Worm (Caenorhabditis elegans): ENCODE data around the gene K01A11.1.

Gene K01A11.1

DNA sequence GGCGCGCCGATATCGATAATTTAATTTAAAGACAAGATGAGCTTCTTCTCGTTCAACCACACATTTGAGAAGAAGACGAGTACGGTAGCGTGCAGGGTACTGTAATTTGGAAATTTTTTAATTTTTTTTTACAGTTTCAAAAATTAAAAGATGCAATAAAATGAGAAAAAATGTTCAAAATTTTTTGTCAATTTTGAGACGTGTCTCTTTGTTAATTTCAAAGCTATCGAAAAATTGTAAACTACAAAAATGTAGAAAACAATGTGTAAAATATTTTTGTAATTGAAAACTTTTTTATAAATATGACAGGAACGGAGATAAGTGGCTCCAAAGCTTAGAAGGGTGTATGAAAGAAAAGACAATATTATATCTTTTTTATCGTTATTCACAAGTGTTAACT lies at the start of gene K01A11.1:
Gene K01A11.1, minus strand, starts transcription at position 101 of the 400 bp plus-strand sequence.
- TF ChIP-seq unc-62 (GFP tag; optimal IDR thresholded peaks at IDR 0.05), result no peak

DNA sequence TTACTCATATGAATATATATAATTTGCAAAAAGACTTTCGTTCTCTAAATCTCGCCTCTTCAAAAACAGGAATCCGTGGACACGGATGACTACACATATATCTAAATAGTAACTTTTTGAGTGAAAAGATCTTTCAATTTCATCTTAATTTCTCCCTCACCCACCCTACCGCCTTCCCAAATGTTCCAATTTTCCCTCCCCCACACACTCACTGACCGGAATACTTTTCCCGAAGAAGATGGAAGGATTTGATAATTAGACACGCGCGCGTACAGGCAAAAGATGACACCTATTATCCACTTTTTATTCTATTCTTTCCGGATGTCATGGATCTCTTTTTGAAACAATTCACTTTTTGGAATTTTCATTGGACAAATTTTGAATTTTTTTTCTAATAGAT lies 49.7 kb upstream of the K01A11.1 start:
- TF ChIP-seq unc-62 (GFP tag; optimal IDR thresholded peaks at IDR 0.05), result no peak

DNA sequence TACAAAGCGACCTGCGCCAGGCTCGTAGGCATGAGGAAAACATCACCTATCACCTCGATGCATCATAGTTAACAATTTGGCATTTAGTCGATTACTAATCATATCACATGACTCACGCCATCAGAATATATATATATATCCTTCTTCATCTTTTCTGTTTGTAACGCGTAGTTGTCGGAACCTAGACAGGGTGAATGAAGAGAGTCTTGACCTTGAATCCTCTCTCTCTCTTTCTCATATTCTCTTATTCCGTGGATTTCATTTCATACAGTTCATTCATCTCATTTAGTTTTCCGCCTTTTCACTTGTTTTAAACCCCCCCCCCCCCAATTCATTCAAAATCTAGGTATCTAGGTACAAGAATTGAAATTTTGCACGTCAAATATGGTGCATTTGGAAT lies 49.0 kb upstream of the K01A11.1 start:
- TF ChIP-seq unc-62 (GFP tag; optimal IDR thresholded peaks at IDR 0.05), result no peak

DNA sequence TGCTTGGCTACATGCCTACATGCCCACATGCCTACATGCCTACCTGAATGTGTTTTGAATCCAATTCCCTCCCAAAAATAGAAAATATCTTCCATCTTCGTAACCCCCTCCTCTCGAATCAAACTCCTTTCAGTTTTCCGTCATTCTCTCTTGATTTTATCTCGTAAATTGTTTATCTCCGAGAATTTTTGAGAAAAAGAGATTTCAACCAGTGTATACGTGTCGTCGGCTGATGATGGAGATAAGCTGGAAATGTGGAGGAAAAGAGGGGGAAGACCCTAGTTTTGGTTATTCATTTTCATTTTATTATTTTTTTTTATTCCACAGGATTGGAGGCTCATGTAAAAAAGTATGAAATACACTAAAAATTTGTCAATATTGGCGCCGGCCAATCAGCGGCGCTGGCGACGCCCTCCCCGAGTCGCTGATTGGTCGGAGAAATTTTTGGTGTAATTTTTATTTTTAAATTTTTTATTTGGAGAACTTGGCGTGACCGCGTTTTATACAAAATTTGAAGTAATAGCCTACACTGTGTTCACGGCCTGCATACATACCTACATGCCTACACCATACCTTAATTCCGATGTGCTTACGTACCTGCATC lies 47.6 kb upstream of the K01A11.1 start:
- no peak for TF ChIP-seq unc-62 (GFP tag; optimal IDR thresholded peaks at IDR 0.05)

DNA sequence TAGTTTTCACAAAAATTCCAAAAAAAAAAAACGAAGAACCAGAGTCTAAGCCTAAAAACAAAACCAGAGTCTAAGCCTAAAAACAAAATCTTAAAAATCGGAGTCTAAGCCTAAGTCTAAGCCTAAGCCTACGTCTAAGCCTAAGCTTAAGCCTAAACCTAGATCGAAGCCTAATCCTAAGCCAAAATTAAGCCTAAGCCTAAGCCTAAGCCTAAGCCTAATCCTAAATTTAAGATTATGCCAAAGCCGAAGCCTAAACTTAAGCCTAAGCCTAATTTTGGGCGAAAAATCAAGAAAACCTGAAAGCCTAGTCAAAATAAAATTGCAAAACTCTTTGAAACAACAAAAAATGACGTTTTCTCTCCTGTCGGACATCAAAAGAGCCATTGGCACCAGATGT lies 46.1 kb upstream of the K01A11.1 start:
- no peak for TF ChIP-seq unc-62 (GFP tag; optimal IDR thresholded peaks at IDR 0.05)

DNA sequence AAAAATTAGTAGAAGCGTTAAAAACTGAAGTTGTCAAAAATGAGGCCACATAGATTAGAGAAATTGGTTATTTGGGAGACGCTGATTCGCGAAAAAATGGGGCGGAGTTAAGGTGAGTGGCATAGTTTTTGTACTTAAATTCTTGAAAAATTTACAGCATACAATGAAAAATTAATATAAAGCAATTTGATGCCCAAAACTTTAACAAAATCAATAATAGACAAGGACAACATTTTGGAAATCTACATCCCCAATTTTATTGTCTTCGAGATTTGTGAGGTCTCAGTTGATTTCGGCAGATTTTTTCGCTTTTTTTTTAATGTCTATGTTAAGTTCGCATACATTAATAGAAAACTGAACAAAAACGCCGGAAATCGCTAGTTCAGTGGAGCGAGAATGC lies 45.0 kb upstream of the K01A11.1 start:
- no peak for TF ChIP-seq unc-62 (GFP tag; optimal IDR thresholded peaks at IDR 0.05)

DNA sequence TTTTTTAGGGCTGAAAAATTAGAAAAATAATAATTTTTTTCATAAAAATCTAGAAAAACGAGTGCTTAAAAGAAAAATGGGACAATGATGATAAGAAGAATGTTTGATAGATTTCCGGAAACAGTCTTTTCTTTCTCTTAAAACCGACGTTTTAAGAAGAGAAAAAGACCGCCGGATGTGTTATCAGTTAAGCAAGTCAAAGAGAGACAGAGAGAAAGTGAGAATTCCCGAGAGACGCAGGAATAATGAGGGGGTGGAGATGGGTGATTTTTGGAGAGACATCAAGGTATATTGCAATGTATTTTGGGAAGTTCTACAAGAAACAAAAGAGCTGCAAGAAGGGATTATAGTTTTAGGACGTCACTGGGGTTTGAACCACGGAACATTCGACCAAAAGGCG lies 44.2 kb upstream of the K01A11.1 start, which contains the start of gene C34C12.9:
Gene C34C12.9, minus strand, starts transcription at position 16 of the 400 bp plus-strand sequence.
- no peak for TF ChIP-seq unc-62 (GFP tag; optimal IDR thresholded peaks at IDR 0.05)

DNA sequence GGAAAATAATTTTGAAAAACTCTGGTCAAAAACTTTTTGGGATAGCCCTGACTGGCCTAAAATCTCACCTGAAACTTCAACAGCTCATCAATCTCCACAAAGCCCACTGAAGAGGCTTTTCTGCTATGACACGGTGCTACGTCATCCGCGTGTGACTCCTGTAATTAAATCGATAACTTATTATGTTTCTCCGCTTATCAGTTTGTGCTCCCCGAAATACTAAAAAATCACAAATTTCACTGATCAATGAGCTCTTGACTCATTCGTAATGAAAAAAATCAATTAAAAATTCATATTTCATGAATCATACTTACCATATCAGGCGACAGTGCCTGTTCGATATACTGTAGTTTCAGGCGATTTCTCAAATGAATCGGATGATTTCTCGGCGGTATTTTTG lies 43.7 kb upstream of the K01A11.1 start:
- TF ChIP-seq unc-62 (GFP tag; optimal IDR thresholded peaks at IDR 0.05), result no peak

DNA sequence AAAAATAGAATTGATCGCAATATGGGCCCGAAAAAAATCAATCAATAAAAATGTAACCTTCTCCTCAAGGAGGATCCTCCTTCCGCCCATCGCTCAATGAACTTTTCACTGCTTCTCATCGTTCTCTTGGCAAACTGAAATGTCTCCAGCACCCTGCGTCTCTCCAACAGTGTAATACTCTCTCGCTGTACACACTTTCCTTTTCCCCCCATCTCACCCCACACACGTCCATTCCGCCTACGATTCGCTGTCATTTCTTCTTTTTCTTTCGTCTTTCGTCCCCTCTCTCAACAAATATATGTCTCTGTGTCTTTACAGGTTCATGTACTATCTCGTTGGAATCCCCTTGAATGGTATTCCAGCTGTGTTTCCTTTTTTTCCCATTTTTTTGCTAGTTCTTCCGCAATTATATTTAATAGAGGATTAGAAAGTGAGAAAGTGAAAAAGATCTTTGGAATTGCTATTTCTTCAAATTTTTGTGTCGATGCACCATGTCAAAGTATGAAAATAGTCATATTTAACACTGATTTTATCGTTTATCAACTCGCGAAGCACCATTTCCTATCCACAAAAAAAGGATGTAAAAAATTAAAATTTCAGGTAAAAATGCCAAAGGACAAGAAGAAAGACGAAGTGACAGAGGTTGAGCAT lies 40.2 kb upstream of the K01A11.1 start, which contains the start of gene rsu-1:
Gene rsu-1, plus strand, starts transcription at position 601 of the 651 bp plus-strand sequence.
- TF ChIP-seq unc-62 (GFP tag; optimal IDR thresholded peaks at IDR 0.05), result no peak

DNA sequence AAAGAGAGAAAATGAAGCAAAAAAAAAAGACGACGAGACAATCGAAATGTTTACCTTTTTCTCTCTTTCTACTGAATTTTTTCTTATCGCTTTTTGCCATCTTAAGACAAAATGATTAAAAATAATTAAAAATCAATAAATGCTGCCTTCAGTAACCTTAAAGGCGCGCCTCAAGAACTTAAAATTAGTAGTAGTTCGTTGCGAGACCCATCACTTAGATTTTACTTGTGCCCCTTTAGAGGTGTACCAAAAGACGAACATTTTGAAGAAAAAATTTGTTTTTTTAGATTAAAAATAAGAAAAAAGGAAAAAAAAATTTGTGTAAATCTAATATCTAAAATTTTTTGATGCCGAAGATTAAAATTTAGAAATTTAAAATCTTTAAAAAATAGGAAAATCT lies 39.7 kb upstream of the K01A11.1 start:
- no peak for TF ChIP-seq unc-62 (GFP tag; optimal IDR thresholded peaks at IDR 0.05)

DNA sequence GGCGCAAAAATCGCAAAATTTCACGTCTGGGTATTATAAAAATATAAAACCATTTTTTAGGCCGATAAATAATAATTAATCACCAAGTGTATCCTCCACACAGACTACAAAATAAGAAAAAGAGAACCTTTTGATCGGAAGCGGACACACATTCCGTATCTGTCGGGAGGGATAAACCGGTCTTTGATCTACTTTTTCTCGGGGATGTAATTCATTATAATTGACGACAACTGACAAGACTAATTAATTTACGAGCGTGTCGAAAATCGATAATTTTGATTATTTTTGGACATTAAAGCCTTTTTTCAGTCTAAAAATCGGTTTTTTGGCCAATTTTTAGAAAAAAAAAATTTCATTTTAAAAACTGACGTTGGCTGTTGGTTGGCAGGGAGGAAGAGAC lies 39.1 kb upstream of the K01A11.1 start:
- TF ChIP-seq unc-62 (GFP tag; optimal IDR thresholded peaks at IDR 0.05), result no peak

DNA sequence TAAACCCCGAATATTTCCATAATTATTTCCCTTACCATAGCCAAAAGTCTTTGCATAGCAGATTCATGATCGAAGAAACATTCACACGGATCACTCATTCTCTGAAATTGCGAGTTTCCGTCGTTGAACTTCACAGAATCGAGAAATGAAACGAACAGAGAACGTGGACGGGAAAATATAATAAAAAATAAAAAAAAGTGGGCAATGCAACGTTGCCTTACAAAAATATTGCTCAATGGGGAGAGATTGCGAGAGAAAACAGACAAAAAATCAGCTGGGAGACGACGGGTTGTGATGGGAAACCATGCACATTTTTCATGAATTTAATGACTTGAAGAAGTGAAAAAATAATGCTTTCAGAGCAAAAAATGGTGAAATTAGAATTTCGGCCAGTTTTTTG lies 38.4 kb upstream of the K01A11.1 start, which contains the start of gene smim-14:
Gene smim-14, minus strand, starts transcription at position 101 of the 400 bp plus-strand sequence.
- no peak for TF ChIP-seq unc-62 (GFP tag; optimal IDR thresholded peaks at IDR 0.05)

DNA sequence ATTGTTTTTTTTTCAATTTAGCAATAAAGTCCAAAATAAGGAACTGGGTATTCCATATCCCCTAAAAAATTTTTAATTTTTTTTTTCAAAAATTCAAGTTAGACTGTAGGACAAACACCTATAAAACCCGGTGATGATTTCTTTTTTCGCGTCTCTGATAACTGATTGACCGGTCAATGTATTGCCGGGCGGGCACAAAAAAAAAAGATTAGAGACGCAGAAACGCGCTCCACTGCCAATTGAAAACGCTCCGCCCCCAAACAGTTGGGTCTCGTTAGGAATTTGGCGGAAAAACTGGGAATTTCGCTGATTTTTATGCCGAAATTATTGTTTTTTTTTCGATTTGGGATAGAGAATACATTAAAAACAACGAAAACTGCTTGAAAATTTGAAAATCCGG lies 37.1 kb upstream of the K01A11.1 start:
- no peak for TF ChIP-seq unc-62 (GFP tag; optimal IDR thresholded peaks at IDR 0.05)

DNA sequence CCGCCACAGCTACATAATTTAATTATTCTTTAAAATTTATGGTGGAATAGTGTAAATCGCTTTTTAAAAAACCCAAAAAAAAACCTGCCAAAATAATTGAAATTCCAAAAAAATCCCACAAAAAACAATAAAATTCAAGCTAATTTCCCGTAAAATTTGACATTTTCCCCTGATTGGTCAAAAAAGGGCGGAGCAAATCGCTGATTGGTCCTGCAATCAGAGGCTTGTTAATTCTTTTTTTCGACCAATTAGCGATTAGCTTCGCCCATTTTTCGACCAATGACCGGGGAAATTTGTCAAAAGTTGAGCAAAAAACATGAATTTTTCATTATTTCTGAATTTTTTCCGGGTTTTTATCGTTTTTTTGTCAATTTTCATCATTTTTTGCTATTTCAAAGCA lies 35.7 kb upstream of the K01A11.1 start:
- no peak for TF ChIP-seq unc-62 (GFP tag; optimal IDR thresholded peaks at IDR 0.05)

DNA sequence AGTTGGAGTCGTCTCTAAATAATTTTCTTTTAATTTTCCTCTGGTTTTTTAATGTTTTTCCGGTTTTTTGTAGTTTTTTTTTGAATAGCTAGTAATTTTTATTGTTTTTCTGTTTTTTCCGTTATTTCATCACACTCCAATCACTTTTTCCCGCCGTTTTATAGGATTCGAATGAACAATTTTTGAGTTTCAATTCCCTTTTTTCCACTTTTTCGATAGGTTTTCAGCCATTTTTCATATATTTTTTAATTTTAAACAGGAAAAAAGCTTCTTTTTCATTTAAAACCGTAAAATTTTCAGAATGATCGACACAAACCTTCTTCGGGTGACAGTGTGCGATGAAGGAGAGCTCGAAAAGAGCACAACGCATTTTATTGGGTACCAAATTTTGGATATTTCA lies 30.1 kb upstream of the K01A11.1 start, which contains the start of gene pph-6:
Gene pph-6, plus strand, starts transcription at position 301 of the 400 bp plus-strand sequence.
- no peak for TF ChIP-seq unc-62 (GFP tag; optimal IDR thresholded peaks at IDR 0.05)

DNA sequence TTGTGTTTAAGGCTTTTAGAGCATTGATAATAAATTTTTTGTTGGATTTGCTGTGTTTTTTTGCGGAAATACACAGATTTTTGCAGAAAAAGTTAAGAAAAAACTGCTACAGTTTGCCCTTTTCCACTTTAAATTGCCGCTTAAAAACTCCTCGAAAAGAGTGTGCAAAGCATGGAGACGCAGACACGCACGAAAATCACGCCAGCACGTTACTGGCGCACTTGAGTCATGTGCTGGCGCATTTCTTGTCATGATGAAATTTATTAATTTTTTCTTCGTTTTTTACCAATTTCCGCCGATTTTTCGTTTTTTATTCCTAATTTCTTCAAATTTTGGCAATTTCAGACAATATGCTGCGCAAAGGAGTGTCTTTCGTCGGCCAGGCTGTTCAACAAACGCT lies 28.8 kb upstream of the K01A11.1 start, which contains the start of gene C34C12.8:
Gene C34C12.8, plus strand, starts transcription at position 346 of the 400 bp plus-strand sequence.
- no peak for TF ChIP-seq unc-62 (GFP tag; optimal IDR thresholded peaks at IDR 0.05)

DNA sequence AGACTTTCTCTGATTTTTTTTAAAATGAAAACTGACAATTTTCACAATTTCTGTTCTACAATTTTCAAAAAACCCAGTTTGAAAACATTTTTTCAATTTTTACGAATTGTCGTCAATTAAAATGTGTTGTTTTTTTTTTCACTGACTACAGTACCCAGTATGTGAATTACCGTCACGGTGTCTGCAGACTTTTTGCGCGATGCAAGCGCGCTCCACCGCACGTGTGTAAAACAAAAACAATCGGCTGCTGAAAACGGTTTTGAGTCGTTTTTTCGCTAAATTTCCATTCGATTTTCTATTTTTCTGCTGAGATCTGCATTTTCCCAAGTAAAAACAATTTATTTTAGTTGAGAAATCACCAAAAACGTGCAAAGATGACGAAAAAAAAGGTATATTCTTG lies 24.9 kb upstream of the K01A11.1 start:
- TF ChIP-seq unc-62 (GFP tag; optimal IDR thresholded peaks at IDR 0.05), result no peak

Data from whole organism, dauer.